Worm (Caenorhabditis elegans): ENCODE results near the gene tomm-7.
A peak's percentile ranks its signal among the peaks of the same experiment; 100 is the strongest.

- no peak for TF ChIP-seq lin-32 (GFP tag; optimal IDR thresholded peaks at IDR 0.05)
- no peak for TF ChIP-seq ceh-39 (tag; optimal IDR thresholded peaks at IDR 0.05)
- no peak for TF ChIP-seq elt-3 (tag; optimal IDR thresholded peaks at IDR 0.05)
- TF ChIP-seq ces-1 (GFP tag; optimal IDR thresholded peaks at IDR 0.05), result no peak
- peak; percentile 36 for TF ChIP-seq lsy-2 (tag; optimal IDR thresholded peaks at IDR 0.05)
- no peak for TF ChIP-seq unc-62 (GFP tag; optimal IDR thresholded peaks at IDR 0.05)
- TF ChIP-seq lin-13 (tag; optimal IDR thresholded peaks at IDR 0.05), result no peak
- TF ChIP-seq elt-1 (tag; optimal IDR thresholded peaks at IDR 0.05; ENCODE audit: borderline replicate concordance, insufficient read depth), result no peak
- no peak for TF ChIP-seq zip-8 (tag; optimal IDR thresholded peaks at IDR 0.05)
- TF ChIP-seq nhr-76 (tag; optimal IDR thresholded peaks at IDR 0.05), result no peak
- TF ChIP-seq nhr-237 (tag; optimal IDR thresholded peaks at IDR 0.05), result no peak
Observed at ce11 chrIII:7828576-7829461, 30.6 kb upstream of the tomm-7 start, which contains the start of the genes egl-45 and kcmf-1.

Data from whole organism, mixed stage, embryonic.